Worm (Caenorhabditis elegans): ENCODE results near the gene F21D5.4.

Gene F21D5.4

DNA sequence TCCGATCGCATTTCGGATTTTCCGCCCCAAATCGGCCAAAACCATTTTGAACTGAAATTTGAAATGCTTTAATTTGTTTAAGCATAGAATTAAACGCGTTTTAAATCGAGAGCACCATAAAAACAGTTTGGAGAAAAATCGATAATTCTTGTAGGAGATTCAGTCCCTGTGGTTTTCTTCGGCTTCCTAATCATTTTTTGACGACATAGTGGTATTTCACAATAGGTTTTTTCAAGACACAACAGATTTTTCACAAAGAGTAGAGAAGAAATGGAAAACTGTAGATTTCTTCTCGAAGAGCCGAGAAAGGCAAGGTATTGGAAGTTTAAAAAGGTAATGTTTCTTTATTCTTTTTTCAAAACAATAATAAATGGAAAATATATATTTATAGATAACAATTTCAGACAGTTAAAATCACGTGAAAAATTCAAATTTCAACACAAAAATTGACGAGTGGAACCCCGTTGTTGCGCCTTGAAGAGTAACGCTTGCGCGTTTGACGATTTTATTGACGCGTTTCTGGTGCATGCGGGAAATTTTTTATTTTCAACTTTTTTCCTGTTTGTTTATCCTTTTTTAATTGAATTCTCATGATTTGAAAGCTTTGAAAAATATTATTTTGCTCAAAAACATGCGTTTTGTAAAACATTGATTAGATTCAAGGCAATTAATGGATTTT lies 5.9 kb downstream of the F21D5.4 start, which contains the start of gene F21D5.7 (continued):
- TF ChIP-seq tra-1 (GFP tag; IDR thresholded peaks at IDR 0.05) (no peak), snpc-4 (tag; optimal IDR thresholded peaks at IDR 0.05) (no peak), nhr-10 (tag; optimal IDR thresholded peaks at IDR 0.05) (no peak), mep-1 (tag; optimal IDR thresholded peaks at IDR 0.05) (peak; percentile 80), lir-3 (tag; optimal IDR thresholded peaks at IDR 0.05) (no peak), T26A8.4 (GFP tag; IDR thresholded peaks at IDR 0.05) (peak; percentile 94; the same call in 1 of the 2 replicates), nhr-25 (tag; optimal IDR thresholded peaks at IDR 0.05; ENCODE audit: borderline replicate concordance, insufficient read depth) (no peak), unc-39 (tag; optimal IDR thresholded peaks at IDR 0.05) (no peak), lin-13 (GFP tag; optimal IDR thresholded peaks at IDR 0.05) (peak; percentile 35), daf-12 (tag; optimal IDR thresholded peaks at IDR 0.05) (no peak), ceh-44 (GFP tag; IDR thresholded peaks at IDR 0.05) (no peak), ceh-28 (tag; optimal IDR thresholded peaks at IDR 0.05) (peak; percentile 33), nhr-76 (tag; optimal IDR thresholded peaks at IDR 0.05) (no peak), aha-1 (tag) (peak; percentile 76), hmg-1.1 (GFP tag; IDR thresholded peaks at IDR 0.05) (peak; percentile 34; the same call in 1 of the 2 replicates), cey-2 (tag; optimal IDR thresholded peaks at IDR 0.05; ENCODE audit: borderline replicate concordance, insufficient read depth) (no peak), aly-2 (tag; optimal IDR thresholded peaks at IDR 0.05) (no peak), sdz-12 (GFP tag; optimal IDR thresholded peaks at IDR 0.05) (no peak), daf-19 (GFP tag; conservative IDR thresholded peaks at IDR 0.05) (no peak), gei-8 (GFP tag; optimal IDR thresholded peaks at IDR 0.05) (no peak), daf-8 (GFP tag; IDR thresholded peaks at IDR 0.05) (no peak), vab-7 (GFP tag; IDR thresholded peaks at IDR 0.05) (no peak), snpc-1.2 (GFP tag; IDR thresholded peaks at IDR 0.05) (peak; percentile 53; the same call in 1 of the 2 replicates), lin-29 (GFP tag; IDR thresholded peaks at IDR 0.05) (no peak), D1046.2 (GFP tag; IDR thresholded peaks at IDR 0.05) (no peak), pha-4 (GFP tag; IDR thresholded peaks at IDR 0.05) (peak; percentile 52; the same call in 1 of the 2 replicates), pha-4 (tag; optimal IDR thresholded peaks at IDR 0.05) (peak; percentile 80), nhr-237 (tag; optimal IDR thresholded peaks at IDR 0.05) (no peak), tag-97 (GFP tag; IDR thresholded peaks at IDR 0.05) (no peak)

DNA sequence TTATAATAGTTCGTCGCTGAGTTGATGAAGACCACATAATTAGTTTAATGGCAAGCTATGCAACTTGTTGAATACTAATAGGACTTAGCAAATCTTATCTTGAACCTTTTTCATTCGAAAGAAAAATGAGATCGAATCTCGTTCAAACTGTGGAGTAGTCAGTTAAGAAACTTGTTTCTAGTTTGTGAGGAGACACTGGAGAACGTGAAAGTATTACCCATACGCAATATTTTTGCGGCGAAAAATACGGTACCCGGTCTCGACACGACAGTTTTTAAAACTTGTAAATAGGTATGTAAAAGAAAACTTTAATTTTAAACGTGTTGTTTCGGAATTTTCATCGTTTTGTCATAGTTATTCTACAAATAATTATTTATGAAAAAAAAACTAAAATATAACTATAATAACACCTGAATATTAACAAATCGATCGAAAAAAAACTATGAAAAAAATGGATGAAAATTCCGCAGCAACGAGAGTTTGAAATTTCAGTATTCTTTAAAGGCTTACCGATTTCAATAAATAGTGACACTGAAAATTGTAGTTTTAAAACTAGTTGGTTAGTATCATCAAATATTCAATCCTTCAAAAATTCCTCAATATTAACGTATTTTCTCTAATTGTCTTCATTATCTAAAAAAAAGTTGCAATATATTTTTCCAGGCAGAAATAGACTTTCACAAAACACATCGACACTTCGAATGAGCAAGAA lies 7.9 kb downstream of the F21D5.4 start, which contains the start of the genes F20C5.7 and parg-1:
Gene F20C5.7 (minus strand): TSS at position 101 of the 712 bp plus-strand sequence.
Gene parg-1 (plus strand): TSS at position 662 of the 712 bp plus-strand sequence.
- no peak for TF ChIP-seq nhr-6 (tag; optimal IDR thresholded peaks at IDR 0.05)
- TF ChIP-seq F44E2.7 (GFP tag; IDR thresholded peaks at IDR 0.05), result no peak
- no peak for TF ChIP-seq daf-8 (GFP tag; IDR thresholded peaks at IDR 0.05)
- no peak for TF ChIP-seq lin-29 (GFP tag; IDR thresholded peaks at IDR 0.05)
- TF ChIP-seq ceh-62 (tag; optimal IDR thresholded peaks at IDR 0.05), result no peak
- TF ChIP-seq nhr-11 (tag; optimal IDR thresholded peaks at IDR 0.05), result no peak
- TF ChIP-seq skn-1 (tag; optimal IDR thresholded peaks at IDR 0.05), result no peak
- TF ChIP-seq hlh-11 (tag; optimal IDR thresholded peaks at IDR 0.05), result no peak
- TF ChIP-seq spr-1 (tag; optimal IDR thresholded peaks at IDR 0.05), result no peak
- no peak for TF ChIP-seq unc-130 (GFP tag; optimal IDR thresholded peaks at IDR 0.05)
- no peak for TF ChIP-seq aly-2 (tag; optimal IDR thresholded peaks at IDR 0.05)
- no peak for TF ChIP-seq lin-15B (tag; optimal IDR thresholded peaks at IDR 0.05)
- TF ChIP-seq egl-43 (GFP tag; IDR thresholded peaks at IDR 0.05), result no peak
- no peak for TF ChIP-seq lsy-2 (tag; optimal IDR thresholded peaks at IDR 0.05)
